Fruit fly (Drosophila melanogaster): ENCODE results near the gene Leash.
A peak's percentile ranks its signal among the peaks of the same experiment; 100 is the strongest.

Leash gene

DNA sequence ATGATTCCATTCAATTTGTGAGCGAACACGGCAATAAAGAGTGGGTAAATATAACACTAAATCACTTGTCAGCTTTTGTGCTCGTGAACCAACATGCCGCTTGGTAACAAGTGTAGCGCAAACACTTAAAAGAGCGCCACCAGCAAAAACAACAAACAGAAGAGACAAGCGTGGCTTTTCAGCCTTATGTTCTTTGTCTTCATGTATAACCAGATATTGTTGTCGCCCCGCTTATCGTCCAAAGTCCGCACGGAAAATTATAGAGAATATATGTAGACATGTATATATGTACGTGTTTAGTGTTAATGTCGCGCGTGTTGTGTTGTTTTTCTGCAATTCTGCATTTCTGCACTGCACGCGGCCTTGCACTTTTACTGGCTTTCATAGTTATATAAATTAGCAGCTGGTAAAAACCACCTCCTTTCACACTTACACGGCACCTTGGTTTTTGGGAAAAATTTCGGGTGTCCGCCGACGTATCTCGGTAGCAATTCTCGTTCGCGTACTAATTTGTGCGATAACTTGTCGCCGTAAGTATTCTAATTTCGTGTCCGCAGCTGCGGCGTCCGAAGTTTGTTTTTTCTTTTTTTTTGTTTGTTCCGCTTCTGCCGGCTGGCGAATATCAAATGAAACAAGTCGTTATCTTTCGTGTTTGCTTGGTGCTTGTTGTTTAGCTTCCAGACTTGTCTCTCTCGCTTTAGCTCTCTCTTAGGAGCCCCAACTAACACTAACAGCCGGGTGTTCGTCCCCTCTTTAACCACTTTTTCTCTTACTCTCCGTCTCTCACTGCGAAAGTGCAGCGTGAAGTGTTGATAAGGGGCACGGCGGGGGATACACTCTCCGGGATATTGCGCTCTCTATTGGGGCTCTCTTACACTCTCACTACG lies 3.5 kb downstream of the Leash start (continued):
- TF ChIP-seq net (GFP tag; optimal IDR thresholded peaks at IDR 0.05) (peak; percentile 52), CG6808 (GFP tag; optimal IDR thresholded peaks at IDR 0.05) (peak; percentile 95), esn (GFP tag; optimal IDR thresholded peaks at IDR 0.05) (no peak), Hr4 (GFP tag; optimal IDR thresholded peaks at IDR 0.05) (peak; percentile 34), Hr38 (GFP tag; optimal IDR thresholded peaks at IDR 0.05) (no peak), lz (GFP tag; optimal IDR thresholded peaks at IDR 0.05) (peak; percentile 21), fd59A (GFP tag; optimal IDR thresholded peaks at IDR 0.05) (no peak), pdm3 (GFP tag; optimal IDR thresholded peaks at IDR 0.05) (peak; percentile 17), Eip75B (GFP tag; optimal IDR thresholded peaks at IDR 0.05) (peak; percentile 50), CG6276 (GFP tag; optimal IDR thresholded peaks at IDR 0.05) (peak; percentile 77), CG10631 (GFP tag; optimal IDR thresholded peaks at IDR 0.05) (peak; percentile 35), svp (GFP tag) (peak; percentile 65), CG11902 (GFP tag; optimal IDR thresholded peaks at IDR 0.05) (no peak), achi (GFP tag; optimal IDR thresholded peaks at IDR 0.05) (peak; percentile 16), CG3032 (tag; optimal IDR thresholded peaks at IDR 0.05) (peak; percentile 62), dac (GFP tag; optimal IDR thresholded peaks at IDR 0.05) (no peak), Gug (GFP tag; IDR thresholded peaks at IDR 0.05) (0 out of 2 replicates have a peak, but pooled peaks have one; percentile 19), CG16779 (tag; optimal IDR thresholded peaks at IDR 0.05) (peak; percentile 73), cyc (GFP tag; optimal IDR thresholded peaks at IDR 0.05) (peak; percentile 38), fd85E (GFP tag; optimal IDR thresholded peaks at IDR 0.05) (peak; percentile 60), Smox (GFP tag; optimal IDR thresholded peaks at IDR 0.05) (peak; percentile 9), Blimp-1 (GFP tag; optimal IDR thresholded peaks at IDR 0.05) (no peak), Sox14 (GFP tag; optimal IDR thresholded peaks at IDR 0.05) (peak; percentile 64), CG9139 (GFP tag; optimal IDR thresholded peaks at IDR 0.05) (peak; percentile 96), CG6792 (GFP tag; optimal IDR thresholded peaks at IDR 0.05) (no peak)

dm6 chr3R:10889520-10889887 lies 4.2 kb downstream of the Leash start, which contains the start of gene Ak3:
Ak3 (minus strand) TSS chr3R:10889588.
- TF ChIP-seq CG8319 (GFP tag; optimal IDR thresholded peaks at IDR 0.05) (no peak), Hr39 (GFP tag; optimal IDR thresholded peaks at IDR 0.05) (no peak), CG3919 (GFP tag; optimal IDR thresholded peaks at IDR 0.05) (no peak)

DNA sequence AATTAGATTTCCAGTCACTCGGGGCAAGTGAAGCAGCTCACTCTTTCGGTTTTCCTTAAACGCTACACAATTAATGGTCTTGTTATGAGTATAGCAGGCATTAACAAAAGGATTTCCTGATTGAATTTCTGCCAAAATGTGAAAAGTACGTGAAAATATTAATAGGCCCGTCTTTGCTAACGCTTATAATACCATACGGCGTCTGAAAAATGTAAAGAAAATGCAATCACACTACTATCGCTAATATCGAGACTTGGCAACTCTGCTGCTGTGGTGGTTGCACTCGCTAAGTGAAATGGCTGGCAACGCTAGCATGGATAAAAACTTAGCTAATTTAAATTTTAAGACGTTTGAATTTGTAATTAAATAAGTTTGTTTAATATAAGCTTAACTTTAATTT lies 8.0 kb downstream of the Leash start, which contains the start of gene CG6621:
TSS of gene CG6621 (minus strand) at position 205 of the 400 bp plus-strand sequence.
- no peak for TF ChIP-seq Smox (GFP tag; optimal IDR thresholded peaks at IDR 0.05)
- TF ChIP-seq CG10631 (GFP tag; optimal IDR thresholded peaks at IDR 0.05) = no peak
- no peak for TF ChIP-seq CG6854 (GFP tag; optimal IDR thresholded peaks at IDR 0.05)
- no peak for TF ChIP-seq salr (GFP tag; optimal IDR thresholded peaks at IDR 0.05)
- TF ChIP-seq CG31627 (GFP tag; optimal IDR thresholded peaks at IDR 0.05) = peak; percentile 15
